Worm (Caenorhabditis elegans) whole organism, L4 larva: ENCODE results near the gene R03D7.15.
A peak's percentile ranks its signal among the peaks of the same experiment; 100 is the strongest.

Experiments
- F10B5.3 ChIP-seq: sonication (generic microtip); optimal IDR thresholded peaks from 2 replicates; lab custom pipeline; 2016; ENCODE audit warnings: mild to moderate bottlenecking, missing genetic modification characterization, missing compliant biosample characterization
- F44E2.7 ChIP-seq: fragments of 200-800 bp; sonication (Bioruptor generic); IDR thresholded peaks from 2 replicates; pipeline ENCODE4 v2.1.2; 2022; ENCODE audit warnings: missing genetic modification characterization, missing compliant biosample characterization
- F49E8.2 ChIP-seq: sonication (generic microtip); optimal IDR thresholded peaks from 2 replicates; lab custom pipeline; 2016; ENCODE audit warnings: missing compliant biosample characterization, mild to moderate bottlenecking, missing genetic modification characterization, borderline replicate concordance
- T26A8.4 ChIP-seq: fragments of 200-800 bp; sonication (Bioruptor generic); IDR thresholded peaks from 2 replicates; pipeline ENCODE4 v1.3.6; 2022; ENCODE audit warnings: missing genetic modification characterization, missing compliant biosample characterization
- Y105C5A.15 ChIP-seq: fragments of 200-800 bp; sonication (Bioruptor generic); IDR thresholded peaks from 2 replicates; pipeline ENCODE4 v1.3.6; 2022; ENCODE audit warnings: missing genetic modification characterization, missing compliant biosample characterization
- aha-1 ChIP-seq: fragments of 150-350 bp; peaks from one replicate; lab custom pipeline; 2014; ENCODE audit warnings: missing biosample characterization, missing genetic modification characterization
- ama-1 ChIP-seq: fragments of 150-350 bp; optimal IDR thresholded peaks from 2 replicates; lab custom pipeline; 2014; ENCODE audit warnings: inconsistent platforms, mixed read lengths
- ceh-20 ChIP-seq: fragments of 200-800 bp; sonication (Bioruptor generic); IDR thresholded peaks from 2 replicates; pipeline ENCODE4 v1.3.6; 2022; ENCODE audit warnings: missing genetic modification reagents, missing genetic modification characterization, missing compliant biosample characterization
- ceh-28 ChIP-seq: fragments of 150-350 bp; optimal IDR thresholded peaks from 2 replicates; lab custom pipeline; 2014; ENCODE audit warnings: missing biosample characterization, missing genetic modification reagents, missing genetic modification characterization
- ceh-32 ChIP-seq: sonication (generic microtip); optimal IDR thresholded peaks from 2 replicates; lab custom pipeline; 2016; ENCODE audit warnings: mild to moderate bottlenecking, missing genetic modification characterization, missing compliant biosample characterization; ENCODE audit not compliant: poor library complexity
- ceh-62 ChIP-seq: sonication (generic microtip); optimal IDR thresholded peaks from 2 replicates; lab custom pipeline; 2017; ENCODE audit warnings: missing biosample characterization, missing genetic modification characterization
- ces-1 ChIP-seq: fragments of 150-350 bp; sonication (generic microtip); optimal IDR thresholded peaks from 4 replicates; lab custom pipeline; 2014; ENCODE audit warnings: missing biosample characterization, missing genetic modification reagents, missing genetic modification characterization
- ctbp-1 ChIP-seq: fragments of 200-800 bp; sonication (Bioruptor generic); IDR thresholded peaks from 2 replicates; pipeline ENCODE4 v1.3.6; 2022; ENCODE audit warnings: missing genetic modification reagents, missing genetic modification characterization, missing compliant biosample characterization
- daf-16 ChIP-seq, 3 experiments: sonication (generic microtip); optimal IDR thresholded peaks; 2 replicates each; lab custom pipeline; 2016 to 2017; ENCODE audit warnings: missing genetic modification characterization in 3 of 3, missing genetic modification reagents in 3 of 3, mild to moderate bottlenecking in 2 of 3, missing compliant biosample characterization in 2 of 3, missing biosample characterization in 1 of 3, moderate library complexity in 1 of 3
- dve-1 ChIP-seq: sonication (generic microtip); optimal IDR thresholded peaks from 2 replicates; lab custom pipeline; 2017; ENCODE audit warnings: antibody characterized with exemption, mild to moderate bottlenecking, missing genetic modification characterization, missing compliant biosample characterization; ENCODE audit not compliant: insufficient read depth
- egl-27 ChIP-seq: sonication (generic microtip); optimal IDR thresholded peaks from 3 replicates; lab custom pipeline; 2017; ENCODE audit warnings: missing biosample characterization, missing genetic modification reagents, missing genetic modification characterization
- egl-43 ChIP-seq: fragments of 200-800 bp; sonication (Bioruptor generic); IDR thresholded peaks from 2 replicates; pipeline ENCODE4 v1.3.6; 2022; ENCODE audit warnings: missing genetic modification reagents, missing genetic modification characterization, missing compliant biosample characterization
- fkh-10 ChIP-seq: fragments of 150-350 bp; optimal IDR thresholded peaks from 2 replicates; lab custom pipeline; 2014; ENCODE audit warnings: missing biosample characterization, missing genetic modification reagents, missing genetic modification characterization
- fos-1 ChIP-seq: fragments of 150-350 bp; optimal IDR thresholded peaks from 2 replicates; lab custom pipeline; 2014; ENCODE audit warnings: missing biosample characterization, missing genetic modification characterization
- lin-13 ChIP-seq: fragments of 150-350 bp; optimal IDR thresholded peaks from 2 replicates; lab custom pipeline; 2014; ENCODE audit warnings: missing biosample characterization, missing genetic modification reagents, missing genetic modification characterization
- lin-39 ChIP-seq: fragments of 150-350 bp; optimal IDR thresholded peaks from 2 replicates; lab custom pipeline; 2014; ENCODE audit warnings: missing biosample characterization, missing genetic modification reagents, missing genetic modification characterization
- madf-9 ChIP-seq: fragments of 200-800 bp; sonication (Bioruptor generic); conservative IDR thresholded peaks from 2 replicates; pipeline ENCODE4 v1.3.6; 2022; ENCODE audit warnings: missing genetic modification reagents, missing genetic modification characterization, missing compliant biosample characterization
- mdt-29 ChIP-seq: fragments of 200-800 bp; sonication (Bioruptor generic); IDR thresholded peaks from 2 replicates; pipeline ENCODE4 v1.3.6; 2022; ENCODE audit warnings: missing genetic modification reagents, missing genetic modification characterization, missing compliant biosample characterization
- mep-1 ChIP-seq: fragments of 150-350 bp; sonication (generic microtip); optimal IDR thresholded peaks from 3 replicates; lab custom pipeline; 2014; ENCODE audit warnings: missing biosample characterization, missing genetic modification characterization
- mes-2 ChIP-seq: sonication (generic microtip); optimal IDR thresholded peaks from 2 replicates; lab custom pipeline; 2016; ENCODE audit warnings: missing genotype, mild to moderate bottlenecking, missing genetic modification characterization, missing compliant biosample characterization; ENCODE audit not compliant: poor library complexity, severe bottlenecking
- nhr-42 ChIP-seq: fragments of 200-800 bp; sonication (Bioruptor generic); IDR thresholded peaks from 2 replicates; pipeline ENCODE4 v1.3.6; 2022; ENCODE audit warnings: missing genetic modification characterization, missing compliant biosample characterization
- nhr-48 ChIP-seq: sonication (generic microtip); optimal IDR thresholded peaks from 2 replicates; lab custom pipeline; 2016; ENCODE audit warnings: mild to moderate bottlenecking, missing genetic modification characterization, missing compliant biosample characterization
- php-3 ChIP-seq: fragments of 200-800 bp; sonication (Bioruptor generic); IDR thresholded peaks from 2 replicates; pipeline ENCODE4 v1.3.6; 2022; ENCODE audit warnings: missing genetic modification reagents, missing genetic modification characterization, missing compliant biosample characterization
- saeg-2 ChIP-seq: fragments of 200-800 bp; sonication (Bioruptor generic); IDR thresholded peaks from 2 replicates; pipeline ENCODE4 v1.3.6; 2022; ENCODE audit warnings: missing genetic modification reagents, missing genetic modification characterization, missing compliant biosample characterization
- set-16 ChIP-seq: fragments of 200-800 bp; sonication (Bioruptor generic); IDR thresholded peaks from 2 replicates; pipeline ENCODE4 v1.3.6; 2022; ENCODE audit warnings: missing genetic modification reagents, missing genetic modification characterization, missing compliant biosample characterization
- skn-1 ChIP-seq: fragments of 150-350 bp; optimal IDR thresholded peaks from 2 replicates; lab custom pipeline; 2014; ENCODE audit warnings: missing biosample characterization, missing genetic modification characterization
- unc-130 ChIP-seq: sonication (generic microtip); optimal IDR thresholded peaks from 2 replicates; lab custom pipeline; 2016; ENCODE audit warnings: missing genetic modification reagents, missing genetic modification characterization, missing compliant biosample characterization
- unc-62 ChIP-seq, 3 experiments: fragments of 150-350 bp in 1 of 3; sonication (generic microtip); optimal IDR thresholded peaks in 2 of 3; peaks in 1 of 3; 1 replicate in 1 of 3; 2 replicates in 2 of 3; lab custom pipeline; 2014 to 2017; ENCODE audit warnings: missing biosample characterization in 3 of 3, missing genetic modification characterization in 3 of 3, missing genetic modification reagents in 3 of 3, missing genotype in 1 of 3
- vab-7 ChIP-seq: fragments of 200-800 bp; sonication (Bioruptor generic); IDR thresholded peaks from 2 replicates; pipeline ENCODE4 v1.3.6; 2022; ENCODE audit warnings: missing genetic modification reagents, missing genetic modification characterization, missing compliant biosample characterization
- zfp-2 ChIP-seq: sonication (generic microtip); optimal IDR thresholded peaks from 2 replicates; lab custom pipeline; 2016; ENCODE audit warnings: mild to moderate bottlenecking, missing genetic modification characterization, missing compliant biosample characterization
- zfp-3 ChIP-seq: fragments of 200-800 bp; sonication (Bioruptor generic); conservative IDR thresholded peaks from 2 replicates; pipeline ENCODE4 v1.3.6; 2022; ENCODE audit warnings: missing genetic modification reagents, missing genetic modification characterization, missing compliant biosample characterization

The R03D7.15 gene

ce11 chrII:10959138-10959537 lies 17.1 kb downstream of the R03D7.15 start:
- TF ChIP-seq mdt-29 (GFP tag; lab: Robert Waterston, UW) (no peak), ceh-20 (GFP tag; lab: Robert Waterston, UW) (0 out of 2 replicates have a peak, but pooled peaks have one; percentile 23), aha-1 (tag; lab: Kevin White, UChicago) (peak; percentile 67), ces-1 (GFP tag; lab: Kevin White, UChicago) (no peak)
- TF ChIP-seq, all 104 proteins: peak for 2

- TF ChIP-seq egl-27 (tag; lab: Kevin White, UChicago) (no peak), Y105C5A.15 (GFP tag; lab: Robert Waterston, UW) (no peak), F44E2.7 (GFP tag; lab: Robert Waterston, UW) (no peak), zfp-2 (no peak), vab-7 (GFP tag; lab: Robert Waterston, UW) (no peak), php-3 (GFP tag; lab: Robert Waterston, UW) (no peak), nhr-42 (GFP tag; lab: Robert Waterston, UW) (no peak), F10B5.3 (tag; lab: Kevin White, UChicago) (no peak), fos-1 (tag; lab: Kevin White, UChicago) (no peak), daf-16 (GFP tag; optimal IDR thresholded peaks at IDR 0.05; lab: Kevin White, UChicago) (no peak), daf-16 (tag; optimal IDR thresholded peaks at IDR 0.05; lab: Kevin White, UChicago) (no peak), ceh-28 (tag; lab: Kevin White, UChicago) (no peak), skn-1 (tag; lab: Kevin White, UChicago) (no peak), ctbp-1 (GFP tag; lab: Robert Waterston, UW) (no peak), mes-2 (tag; lab: Kevin White, UChicago) (no peak), ceh-62 (no peak), nhr-48 (no peak), zfp-3 (no peak), T26A8.4 (GFP tag; lab: Robert Waterston, UW) (no peak), set-16 (GFP tag; lab: Robert Waterston, UW) (no peak)
- TF ChIP-seq, all 104 proteins: peak for 0
Observed at ce11 chrII:10959676-10960075, 17.7 kb downstream of the R03D7.15 start.

DNA sequence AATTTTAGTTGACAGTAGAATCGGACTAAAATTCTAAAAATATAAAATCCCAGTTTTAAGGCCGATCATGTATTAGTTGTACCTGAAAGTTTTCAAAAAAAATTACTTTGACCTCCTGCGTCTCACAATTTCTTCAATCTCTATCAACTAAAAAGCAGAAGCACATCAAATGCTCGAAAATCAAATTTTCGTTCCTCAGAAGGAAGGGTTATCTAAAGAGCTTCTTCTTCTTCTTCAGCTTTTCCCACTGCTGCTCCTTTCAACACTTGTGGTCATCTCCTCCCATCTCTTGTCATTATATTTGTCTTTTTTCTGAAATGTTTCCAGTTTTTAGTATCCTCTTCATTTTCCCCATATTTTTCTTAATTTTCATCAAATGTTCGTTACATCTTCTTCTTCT lies 22.7 kb downstream of the R03D7.15 start:
- TF ChIP-seq lin-39: no peak
- TF ChIP-seq zfp-3: no peak
- TF ChIP-seq mep-1 (tag; lab: Kevin White, UChicago): no peak
- TF ChIP-seq lin-13: no peak
- TF ChIP-seq ceh-32 (tag; lab: Kevin White, UChicago): no peak
- no peak for TF ChIP-seq egl-43 (GFP tag; lab: Robert Waterston, UW)
- no peak for TF ChIP-seq nhr-42 (GFP tag; lab: Robert Waterston, UW)
- TF ChIP-seq saeg-2 (GFP tag; lab: Robert Waterston, UW): no peak
- TF ChIP-seq php-3 (GFP tag; lab: Robert Waterston, UW): no peak
- TF ChIP-seq madf-9 (GFP tag; lab: Robert Waterston, UW): no peak
- TF ChIP-seq Y105C5A.15 (GFP tag; lab: Robert Waterston, UW): no peak
- no peak for TF ChIP-seq F44E2.7 (GFP tag; lab: Robert Waterston, UW)
- TF ChIP-seq aha-1 (tag; lab: Kevin White, UChicago): no peak
- no peak for TF ChIP-seq dve-1 (tag; lab: Kevin White, UChicago)
- TF ChIP-seq unc-130 (GFP tag; lab: Kevin White, UChicago): no peak
- TF ChIP-seq fkh-10 (GFP tag; lab: Kevin White, UChicago): no peak
- TF ChIP-seq ama-1 (lab: Kevin White, UChicago): no peak
- no peak for TF ChIP-seq nhr-48

- peak in 1 of 2 experiments; percentile 20 for TF ChIP-seq unc-62 (GFP tag; optimal IDR thresholded peaks at IDR 0.05 in 1 of 2; lab: Kevin White, UChicago)
- no peak for TF ChIP-seq unc-62 (tag; optimal IDR thresholded peaks at IDR 0.05; lab: Kevin White, UChicago)
- no peak for TF ChIP-seq F49E8.2 (tag; lab: Kevin White, UChicago)
Observed at ce11 chrII:10970625-10971024, 28.6 kb downstream of the R03D7.15 start.
